Worm (Caenorhabditis elegans) whole organism, L4 larva: Measurements from ENCODE around the gene W06F12.3.

Experiments used
- Y48G9A.11 ChIP-seq: fragments of 200-800 bp; sonication (Bioruptor generic); IDR thresholded peaks from 2 replicates; pipeline ENCODE4 v1.3.6; 2022; ENCODE audit warnings: missing genetic modification reagents, missing genetic modification characterization, missing compliant biosample characterization
- ZK337.2 ChIP-seq: fragments of 200-800 bp; sonication (Bioruptor generic); IDR thresholded peaks from 2 replicates; pipeline ENCODE4 v1.3.6; 2022; ENCODE audit warnings: missing genetic modification reagents, missing genetic modification characterization, missing compliant biosample characterization
- ama-1 ChIP-seq: fragments of 150-350 bp; optimal IDR thresholded peaks from 2 replicates; lab custom pipeline; 2014; ENCODE audit warnings: inconsistent platforms, mixed read lengths
- arid-1 ChIP-seq: fragments of 200-800 bp; sonication (Bioruptor generic); conservative IDR thresholded peaks from 2 replicates; pipeline ENCODE4 v1.3.6; 2022; ENCODE audit warnings: missing genetic modification reagents, missing genetic modification characterization, missing compliant biosample characterization
- ceh-62 ChIP-seq: sonication (generic microtip); optimal IDR thresholded peaks from 2 replicates; lab custom pipeline; 2017; ENCODE audit warnings: missing biosample characterization, missing genetic modification characterization
- daf-12 ChIP-seq: fragments of 150-350 bp; optimal IDR thresholded peaks from 2 replicates; lab custom pipeline; 2014; ENCODE audit warnings: missing biosample characterization, missing genetic modification reagents, missing genetic modification characterization
- duxl-1 ChIP-seq: sonication (generic microtip); optimal IDR thresholded peaks from 2 replicates; lab custom pipeline; 2016; ENCODE audit warnings: mild to moderate bottlenecking, missing genetic modification characterization, moderate library complexity, missing compliant biosample characterization; ENCODE audit not compliant: poor library complexity
- lin-29 ChIP-seq: fragments of 200-800 bp; sonication (Bioruptor generic); IDR thresholded peaks from 2 replicates; pipeline ENCODE4 v1.3.6; 2022; ENCODE audit warnings: missing genetic modification reagents, missing genetic modification characterization, missing compliant biosample characterization
- lsy-2 ChIP-seq, 2 experiments: fragments of 150-350 bp in 1 of 2; sonication (generic microtip) in 1 of 2; optimal IDR thresholded peaks; 2 replicates each; lab custom pipeline; 2014 to 2017; ENCODE audit warnings: missing biosample characterization in 2 of 2, missing genetic modification characterization in 2 of 2
- nhr-28 ChIP-seq: fragments of 150-350 bp; optimal IDR thresholded peaks from 2 replicates; lab custom pipeline; 2014; ENCODE audit warnings: missing biosample characterization, missing genetic modification characterization
- php-3 ChIP-seq: fragments of 200-800 bp; sonication (Bioruptor generic); IDR thresholded peaks from 2 replicates; pipeline ENCODE4 v1.3.6; 2022; ENCODE audit warnings: missing genetic modification reagents, missing genetic modification characterization, missing compliant biosample characterization
- skn-1 ChIP-seq: fragments of 150-350 bp; optimal IDR thresholded peaks from 2 replicates; lab custom pipeline; 2014; ENCODE audit warnings: missing biosample characterization, missing genetic modification characterization
- unc-130 ChIP-seq: sonication (generic microtip); optimal IDR thresholded peaks from 2 replicates; lab custom pipeline; 2016; ENCODE audit warnings: missing genetic modification reagents, missing genetic modification characterization, missing compliant biosample characterization
- unc-62 ChIP-seq, 3 experiments: fragments of 150-350 bp in 1 of 3; sonication (generic microtip); optimal IDR thresholded peaks in 2 of 3; peaks in 1 of 3; 1 replicate in 1 of 3; 2 replicates in 2 of 3; lab custom pipeline; 2014 to 2017; ENCODE audit warnings: missing biosample characterization in 3 of 3, missing genetic modification characterization in 3 of 3, missing genetic modification reagents in 3 of 3, missing genotype in 1 of 3

ce11 chrIII:13708415-13708814 is 26.4 kb upstream of the W06F12.3 start:
- TF ChIP-seq arid-1 (GFP tag; lab: Robert Waterston, UW), result no peak
- no peak for TF ChIP-seq lsy-2 (tag; optimal IDR thresholded peaks at IDR 0.05; lab: Kevin White, UChicago)
- no peak for TF ChIP-seq unc-130 (GFP tag; lab: Kevin White, UChicago)
- TF ChIP-seq lin-29, result no peak
- TF ChIP-seq unc-62 (GFP tag; optimal IDR thresholded peaks at IDR 0.05 in 1 of 2; lab: Kevin White, UChicago), result peak in 1 of 2 experiments; percentile 51
- no peak for TF ChIP-seq unc-62 (tag; optimal IDR thresholded peaks at IDR 0.05; lab: Kevin White, UChicago)
- no peak for TF ChIP-seq ZK337.2 (GFP tag; lab: Robert Waterston, UW)
- no peak for TF ChIP-seq ama-1 (lab: Kevin White, UChicago)
- TF ChIP-seq daf-12 (tag; lab: Kevin White, UChicago), result no peak
- no peak for TF ChIP-seq php-3 (GFP tag; lab: Robert Waterston, UW)
- TF ChIP-seq nhr-28 (tag; lab: Kevin White, UChicago), result no peak
- TF ChIP-seq duxl-1 (tag; lab: Kevin White, UChicago), result no peak
- no peak for TF ChIP-seq skn-1 (tag; lab: Kevin White, UChicago)
- TF ChIP-seq ceh-62 (tag; lab: Kevin White, UChicago), result no peak
- no peak for TF ChIP-seq Y48G9A.11 (GFP tag; lab: Robert Waterston, UW)
